Fruit fly (Drosophila melanogaster): ENCODE measurements around the gene CG15814.

The CG15814 gene

DNA sequence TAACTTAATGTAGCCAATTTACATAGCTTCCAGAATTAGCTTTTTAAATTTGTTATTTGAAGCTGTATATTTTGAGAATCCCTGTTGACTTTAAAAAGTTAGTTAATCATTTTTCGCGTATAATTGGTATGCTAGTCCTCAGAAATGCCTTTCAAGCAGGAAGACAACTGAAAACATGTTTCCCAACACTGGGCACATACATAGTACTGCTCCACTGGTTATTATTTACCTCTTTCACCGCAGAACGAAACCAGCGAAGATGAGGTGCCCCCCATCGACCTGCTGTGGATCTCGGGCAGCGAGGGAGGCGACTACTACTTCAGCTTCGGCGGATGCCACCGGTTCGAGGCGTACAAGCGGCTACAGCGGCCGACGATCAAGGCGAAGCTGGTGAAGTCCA is 7.7 kb upstream of the CG15814 start:
- TF ChIP-seq Sin3A (optimal IDR thresholded peaks at IDR 0.05) (no peak), Myc (optimal IDR thresholded peaks at IDR 0.05) (no peak), h (optimal IDR thresholded peaks at IDR 0.05) (no peak), ttk (optimal IDR thresholded peaks at IDR 0.05) (no peak), psq (optimal IDR thresholded peaks at IDR 0.05) (no peak), insv (optimal IDR thresholded peaks at IDR 0.05) (no peak)

dm6 chrX:17856458-17857277 is 6.5 kb upstream of the CG15814 start, which contains the start of gene Srx:
Srx (plus strand) TSS chrX:17856974.
- TF ChIP-seq insv (optimal IDR thresholded peaks at IDR 0.05) (no peak), psq (optimal IDR thresholded peaks at IDR 0.05) (no peak), ttk (optimal IDR thresholded peaks at IDR 0.05) (no peak), Sin3A (optimal IDR thresholded peaks at IDR 0.05) (no peak), h (optimal IDR thresholded peaks at IDR 0.05) (no peak), Myc (optimal IDR thresholded peaks at IDR 0.05) (no peak)

DNA sequence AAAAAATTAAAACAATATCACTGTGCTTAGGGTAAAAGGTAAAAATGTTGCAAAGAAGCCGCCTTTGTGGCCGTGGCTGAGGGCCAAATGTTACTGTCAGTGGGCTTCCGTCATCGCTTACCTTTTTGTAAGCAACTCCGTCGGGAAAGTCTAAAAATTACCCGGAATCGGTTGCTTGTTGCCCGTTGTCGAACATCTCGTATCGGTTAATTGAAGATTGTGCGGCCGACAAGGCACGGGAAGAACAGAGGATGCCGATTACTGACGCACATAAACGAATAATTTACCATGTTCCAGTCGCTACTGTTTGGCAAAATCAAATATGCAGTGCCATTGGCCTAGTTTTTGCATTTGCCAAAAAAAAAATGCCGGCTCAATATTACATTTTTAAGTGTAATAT is 5.9 kb upstream of the CG15814 start, which contains the start of gene Mco4:
Gene Mco4 (minus strand): TSS at position 101 of the 400 bp plus-strand sequence.
- TF ChIP-seq insv (optimal IDR thresholded peaks at IDR 0.05) (no peak), Myc (optimal IDR thresholded peaks at IDR 0.05) (no peak), h (optimal IDR thresholded peaks at IDR 0.05) (no peak), ttk (optimal IDR thresholded peaks at IDR 0.05) (no peak), Sin3A (optimal IDR thresholded peaks at IDR 0.05) (no peak), psq (optimal IDR thresholded peaks at IDR 0.05) (no peak)

DNA sequence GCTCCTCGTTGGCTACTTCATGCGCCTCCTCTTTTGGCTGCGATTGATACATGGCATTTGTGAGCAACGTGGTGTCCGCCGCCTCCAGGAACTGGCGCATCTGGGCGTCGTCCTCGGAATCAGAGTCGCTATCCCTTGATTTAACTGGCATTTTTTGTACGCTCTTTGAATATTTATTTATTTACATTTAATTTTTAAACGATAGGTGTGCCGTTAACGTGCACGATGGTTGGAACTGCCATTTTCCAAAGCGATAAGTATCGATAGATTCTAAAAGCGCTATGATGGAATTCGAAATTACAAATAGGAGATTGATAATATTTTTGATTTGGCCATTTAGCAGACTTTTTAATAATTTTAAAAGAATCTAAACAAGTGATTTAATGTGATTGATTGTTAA is 2.3 kb upstream of the CG15814 start, which contains the start of gene CG32554:
Gene CG32554 (minus strand): TSS at position 229 of the 400 bp plus-strand sequence.
- TF ChIP-seq psq (optimal IDR thresholded peaks at IDR 0.05) = no peak
- no peak for TF ChIP-seq ttk (optimal IDR thresholded peaks at IDR 0.05)
- TF ChIP-seq Myc (optimal IDR thresholded peaks at IDR 0.05) = no peak
- no peak for TF ChIP-seq h (optimal IDR thresholded peaks at IDR 0.05)
- TF ChIP-seq insv (optimal IDR thresholded peaks at IDR 0.05) = no peak
- no peak for TF ChIP-seq Sin3A (optimal IDR thresholded peaks at IDR 0.05)

- TF ChIP-seq ttk (optimal IDR thresholded peaks at IDR 0.05) (no peak), Myc (optimal IDR thresholded peaks at IDR 0.05) (no peak), psq (optimal IDR thresholded peaks at IDR 0.05) (no peak), h (optimal IDR thresholded peaks at IDR 0.05) (no peak)
Measured at dm6 chrX:17845820-17846379, 4.2 kb downstream of the CG15814 start.

DNA sequence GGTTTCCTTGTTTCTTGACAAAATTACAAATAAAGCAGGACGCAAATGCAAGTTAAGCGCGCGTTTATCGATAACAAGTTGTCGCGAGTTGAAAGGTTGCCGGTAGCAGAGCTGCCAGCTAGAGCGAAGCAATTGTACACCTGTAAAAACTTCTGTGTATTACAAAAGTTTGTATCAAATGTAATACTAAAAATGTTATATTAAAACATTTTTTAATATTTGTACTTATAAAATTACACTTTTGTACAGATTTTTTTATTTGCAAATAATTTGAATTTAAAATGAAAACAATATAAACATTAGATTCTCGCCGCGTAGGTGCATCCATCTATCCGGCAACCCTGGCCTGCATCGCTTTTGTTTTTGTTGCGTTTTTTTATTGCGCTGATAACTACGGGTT is 5.5 kb downstream of the CG15814 start, which contains the start of the genes CG8142 and Ucp4A:
Gene CG8142 (minus strand): TSS at position 82 of the 400 bp plus-strand sequence.
Gene Ucp4A (plus strand): TSS at position 327 of the 400 bp plus-strand sequence.
- TF ChIP-seq Myc (optimal IDR thresholded peaks at IDR 0.05) = no peak

- no peak for TF ChIP-seq h (optimal IDR thresholded peaks at IDR 0.05)
- no peak for TF ChIP-seq ttk (optimal IDR thresholded peaks at IDR 0.05)
- no peak for TF ChIP-seq Myc (optimal IDR thresholded peaks at IDR 0.05)
- no peak for TF ChIP-seq psq (optimal IDR thresholded peaks at IDR 0.05)
- TF ChIP-seq Sin3A (optimal IDR thresholded peaks at IDR 0.05) = no peak
Measured at dm6 chrX:17841923-17842322, 8.2 kb downstream of the CG15814 start, which contains the start of gene Taf9. Taf9 (plus strand) TSS chrX:17842161.

DNA sequence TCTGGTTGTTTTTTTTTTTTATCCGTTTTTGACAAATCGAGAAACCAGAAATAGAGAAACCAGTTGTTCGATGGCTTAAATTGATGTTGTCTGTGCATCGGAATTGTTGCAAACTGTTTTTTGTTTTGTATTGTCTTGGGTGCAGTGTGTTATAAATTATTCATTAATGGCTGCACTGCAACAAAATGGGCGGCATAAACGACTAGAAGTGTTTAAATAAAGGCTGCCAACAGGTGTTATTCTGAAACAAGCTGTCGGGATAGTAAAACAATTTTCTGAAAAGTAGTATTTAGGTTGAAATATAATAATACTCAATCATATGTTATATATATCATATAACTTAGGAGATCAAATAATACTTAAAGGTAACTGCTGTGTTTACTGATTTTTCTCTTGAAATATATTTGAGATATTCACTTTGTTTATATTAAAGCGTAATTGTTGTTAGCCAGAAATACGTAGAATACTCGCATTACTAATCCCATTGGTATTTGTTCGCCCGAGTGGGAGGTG is 13.7 kb downstream of the CG15814 start:
- TF ChIP-seq Myc (optimal IDR thresholded peaks at IDR 0.05) = no peak
- TF ChIP-seq ttk (optimal IDR thresholded peaks at IDR 0.05) = no peak
- TF ChIP-seq Sin3A (optimal IDR thresholded peaks at IDR 0.05) = no peak
- TF ChIP-seq psq (optimal IDR thresholded peaks at IDR 0.05) = no peak
- TF ChIP-seq insv (optimal IDR thresholded peaks at IDR 0.05) = no peak
- TF ChIP-seq h (optimal IDR thresholded peaks at IDR 0.05) = no peak

DNA sequence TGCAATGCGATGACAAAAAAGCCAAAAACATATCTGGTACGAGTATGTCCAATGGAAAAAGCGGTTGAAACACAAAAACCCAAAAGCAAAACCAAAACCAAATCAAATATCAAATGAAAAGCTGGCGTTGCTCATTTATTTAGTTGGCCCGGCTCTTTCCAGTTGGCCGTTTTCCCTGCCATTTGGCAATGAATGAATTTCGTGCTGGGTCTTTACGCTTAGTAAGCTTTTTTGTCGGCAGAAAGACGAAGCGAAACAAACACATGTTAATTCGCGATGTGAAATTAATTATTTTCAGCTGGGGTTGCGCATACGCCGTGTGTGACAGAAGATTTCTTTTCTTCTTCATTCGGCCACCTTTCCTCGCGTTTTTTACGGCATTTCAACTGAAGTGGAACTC is 15.4 kb downstream of the CG15814 start:
- TF ChIP-seq psq (optimal IDR thresholded peaks at IDR 0.05) = no peak
- no peak for TF ChIP-seq ttk (optimal IDR thresholded peaks at IDR 0.05)
- no peak for TF ChIP-seq insv (optimal IDR thresholded peaks at IDR 0.05)
- no peak for TF ChIP-seq h (optimal IDR thresholded peaks at IDR 0.05)
- TF ChIP-seq Sin3A (optimal IDR thresholded peaks at IDR 0.05) = no peak
- no peak for TF ChIP-seq Myc (optimal IDR thresholded peaks at IDR 0.05)

- no peak for TF ChIP-seq h (optimal IDR thresholded peaks at IDR 0.05)
- TF ChIP-seq Sin3A (optimal IDR thresholded peaks at IDR 0.05) = no peak
- no peak for TF ChIP-seq ttk (optimal IDR thresholded peaks at IDR 0.05)
- TF ChIP-seq Myc (optimal IDR thresholded peaks at IDR 0.05) = no peak
- TF ChIP-seq insv (optimal IDR thresholded peaks at IDR 0.05) = no peak
- TF ChIP-seq psq (optimal IDR thresholded peaks at IDR 0.05) = no peak
Measured at dm6 chrX:17833986-17834385, 16.2 kb downstream of the CG15814 start.

- no peak for TF ChIP-seq Myc (optimal IDR thresholded peaks at IDR 0.05)
- no peak for TF ChIP-seq ttk (optimal IDR thresholded peaks at IDR 0.05)
- TF ChIP-seq h (optimal IDR thresholded peaks at IDR 0.05) = no peak
Measured at dm6 chrX:17832163-17833014, 17.8 kb downstream of the CG15814 start.

- TF ChIP-seq Sin3A (optimal IDR thresholded peaks at IDR 0.05) = no peak
- no peak for TF ChIP-seq psq (optimal IDR thresholded peaks at IDR 0.05)
- no peak for TF ChIP-seq ttk (optimal IDR thresholded peaks at IDR 0.05)
- no peak for TF ChIP-seq insv (optimal IDR thresholded peaks at IDR 0.05)
- TF ChIP-seq h (optimal IDR thresholded peaks at IDR 0.05) = no peak
- no peak for TF ChIP-seq Myc (optimal IDR thresholded peaks at IDR 0.05)
Measured at dm6 chrX:17830644-17831043, 19.5 kb downstream of the CG15814 start, which contains the start of gene CG6398. CG6398 (plus strand) TSS chrX:17830828.

Measured in Kc167 (cell line).